Fruit fly (Drosophila melanogaster) whole organism, embryonic: ENCODE results near the gene Cyp28d2.
A peak's percentile ranks its signal among the peaks of the same experiment; 100 is the strongest.

Experiments
- Abd-B ChIP-seq: fragments of 200-800 bp; sonication (Bioruptor generic); optimal IDR thresholded peaks from 2 replicates; lab custom pipeline; 2018; ENCODE audit warnings: missing biosample characterization, mild to moderate bottlenecking, missing genetic modification characterization, moderate library complexity
- Ada2b ChIP-seq: fragments of 200-800 bp; sonication (Bioruptor generic); IDR thresholded peaks from 2 replicates; pipeline ENCODE4 v1.3.6; 2022; ENCODE audit warnings: missing biosample characterization, missing genetic modification characterization
- Atf6 ChIP-seq: fragments of 200-800 bp; sonication (Bioruptor generic); IDR thresholded peaks from 2 replicates; pipeline ENCODE4 v1.3.6; 2022; ENCODE audit warnings: missing biosample characterization, missing genetic modification characterization
- CG11093 ChIP-seq: fragments of 200-800 bp; sonication (Bioruptor generic); IDR thresholded peaks from 3 replicates; pipeline ENCODE4 v1.3.6; 2022; ENCODE audit warnings: missing biosample characterization, missing genetic modification characterization
- CG12659 ChIP-seq: fragments of 200-800 bp; sonication (Bioruptor generic); optimal IDR thresholded peaks from 3 replicates; lab custom pipeline; 2017; ENCODE audit warnings: mild to moderate bottlenecking, missing biosample characterization, missing genetic modification reagents, missing genetic modification characterization
- CG12942 ChIP-seq: fragments of 200-800 bp; sonication (Bioruptor generic); optimal IDR thresholded peaks from 3 replicates; lab custom pipeline; 2016; ENCODE audit warnings: missing biosample characterization, missing genetic modification characterization
- CG13287 ChIP-seq: fragments of 200-800 bp; sonication (Bioruptor generic); IDR thresholded peaks from 2 replicates; pipeline ENCODE4 v1.3.6; 2022; ENCODE audit warnings: missing biosample characterization, missing genetic modification characterization; ENCODE audit not compliant: partially characterized antibody
- CG13296 ChIP-seq: fragments of 200-800 bp; sonication (Bioruptor generic); optimal IDR thresholded peaks from 3 replicates; lab custom pipeline; 2018; ENCODE audit warnings: missing biosample characterization, mild to moderate bottlenecking, missing genetic modification characterization
- CG14710 ChIP-seq: fragments of 200-800 bp; sonication (Bioruptor generic); optimal IDR thresholded peaks from 3 replicates; lab custom pipeline; 2019; ENCODE audit warnings: missing biosample characterization, mild to moderate bottlenecking, missing genetic modification characterization, moderate library complexity
- CG2875 ChIP-seq: fragments of 200-800 bp; sonication (Bioruptor generic); optimal IDR thresholded peaks from 2 replicates; lab custom pipeline; 2017; ENCODE audit warnings: missing biosample characterization, mild to moderate bottlenecking, missing genetic modification characterization, missing genetic modification reagents
- CG30403 ChIP-seq: fragments of 200-800 bp; sonication (Bioruptor generic); optimal IDR thresholded peaks from 3 replicates; lab custom pipeline; 2016; ENCODE audit warnings: missing biosample characterization, missing genetic modification characterization
- CG30431 ChIP-seq: fragments of 200-800 bp; sonication (Bioruptor generic); optimal IDR thresholded peaks from 2 replicates; lab custom pipeline; 2017; ENCODE audit warnings: missing biosample characterization, missing genetic modification characterization
- CG4707 ChIP-seq: fragments of 200-800 bp; sonication (Bioruptor generic); optimal IDR thresholded peaks from 2 replicates; lab custom pipeline; 2018; ENCODE audit warnings: missing biosample characterization, mild to moderate bottlenecking, missing genetic modification characterization, moderate library complexity
- CG4820 ChIP-seq: fragments of 200-800 bp; sonication (Bioruptor generic); optimal IDR thresholded peaks from 3 replicates; lab custom pipeline; 2016; ENCODE audit warnings: missing biosample characterization, missing genetic modification characterization
- CG5245 ChIP-seq: fragments of 200-800 bp; sonication (Bioruptor generic); optimal IDR thresholded peaks from 3 replicates; lab custom pipeline; 2016; ENCODE audit warnings: missing biosample characterization, missing genetic modification characterization
- CG7271 ChIP-seq: fragments of 200-800 bp; sonication (Bioruptor generic); optimal IDR thresholded peaks from 2 replicates; lab custom pipeline; 2018; ENCODE audit warnings: missing biosample characterization, mild to moderate bottlenecking, missing genetic modification characterization, moderate library complexity
- CG7987 ChIP-seq: fragments of 200-800 bp; sonication (Bioruptor generic); optimal IDR thresholded peaks from 2 replicates; lab custom pipeline; 2018; ENCODE audit warnings: missing biosample characterization, mild to moderate bottlenecking, missing genetic modification characterization, moderate library complexity
- CG9797 ChIP-seq: fragments of 200-800 bp; sonication (Bioruptor generic); optimal IDR thresholded peaks from 3 replicates; lab custom pipeline; 2018; ENCODE audit warnings: missing biosample characterization, mild to moderate bottlenecking, missing genetic modification characterization
- Ets65A ChIP-seq: fragments of 200-800 bp; sonication (Bioruptor generic); peaks from one replicate; lab custom pipeline; 2016; ENCODE audit warnings: missing biosample characterization, missing genetic modification characterization
- Fer3 ChIP-seq: fragments of 200-800 bp; sonication (Bioruptor generic); optimal IDR thresholded peaks from 2 replicates; lab custom pipeline; 2018; ENCODE audit warnings: missing biosample characterization, mild to moderate bottlenecking, missing genetic modification characterization, moderate library complexity
- HLH4C ChIP-seq: fragments of 200-800 bp; sonication (Bioruptor generic); IDR thresholded peaks from 3 replicates; pipeline ENCODE4 v1.3.6; 2022; ENCODE audit warnings: missing biosample characterization, missing genetic modification characterization; ENCODE audit not compliant: partially characterized antibody
- Hsf ChIP-seq: fragments of 200-800 bp; sonication (Bioruptor generic); optimal IDR thresholded peaks from 3 replicates; lab custom pipeline; 2016; ENCODE audit warnings: missing biosample characterization, missing genetic modification characterization
- MBD-R2 ChIP-seq: fragments of 200-800 bp; sonication (Bioruptor generic); IDR thresholded peaks from 2 replicates; pipeline ENCODE4 v1.3.6; 2022; ENCODE audit warnings: missing biosample characterization, missing genetic modification characterization
- NK7.1 ChIP-seq: fragments of 200-800 bp; sonication (Bioruptor generic); optimal IDR thresholded peaks from 3 replicates; lab custom pipeline; 2016; ENCODE audit warnings: missing biosample characterization, missing genetic modification characterization
- Nf-YA ChIP-seq: fragments of 200-800 bp; sonication (Bioruptor generic); IDR thresholded peaks from 2 replicates; pipeline ENCODE4 v1.3.6; 2022; ENCODE audit warnings: missing biosample characterization, missing genetic modification characterization
- Ssrp ChIP-seq: fragments of 200-800 bp; sonication (Bioruptor generic); optimal IDR thresholded peaks from 2 replicates; lab custom pipeline; 2018; ENCODE audit warnings: missing biosample characterization, mild to moderate bottlenecking, missing genetic modification characterization, moderate library complexity
- Xbp1 ChIP-seq: fragments of 200-800 bp; sonication (Bioruptor generic); optimal IDR thresholded peaks from 3 replicates; lab custom pipeline; 2016; ENCODE audit warnings: missing biosample characterization, mild to moderate bottlenecking, missing genetic modification characterization
- YL-1 ChIP-seq: fragments of 200-800 bp; sonication (Bioruptor generic); optimal IDR thresholded peaks from 3 replicates; lab custom pipeline; 2017; ENCODE audit warnings: missing biosample characterization, mild to moderate bottlenecking, missing genetic modification characterization
- abd-A ChIP-seq: fragments of 200-800 bp; sonication (Bioruptor generic); optimal IDR thresholded peaks from 3 replicates; lab custom pipeline; 2019; ENCODE audit warnings: missing biosample characterization, mild to moderate bottlenecking, missing genetic modification characterization, moderate library complexity
- bab2 ChIP-seq: fragments of 200-800 bp; sonication (Bioruptor generic); optimal IDR thresholded peaks from 2 replicates; lab custom pipeline; 2016; ENCODE audit warnings: missing biosample characterization, missing genetic modification characterization
- cad ChIP-seq: fragments of >200 bp; optimal IDR thresholded peaks from 2 replicates; lab custom pipeline; 2017; ENCODE audit warnings: missing biosample characterization, missing genetic modification characterization
- dpn ChIP-seq, 2 experiments: fragments of 200-800 bp; sonication (Bioruptor generic); optimal IDR thresholded peaks; 3 replicates each; lab custom pipeline; 2016; ENCODE audit warnings: missing biosample characterization in 2 of 2, missing genetic modification characterization in 2 of 2
- emc ChIP-seq: fragments of 200-800 bp; sonication (Bioruptor generic); optimal IDR thresholded peaks from 2 replicates; lab custom pipeline; 2016; ENCODE audit warnings: missing biosample characterization, missing genetic modification characterization
- ewg ChIP-seq: fragments of 200-800 bp; sonication (Bioruptor generic); optimal IDR thresholded peaks from 3 replicates; lab custom pipeline; 2017; ENCODE audit warnings: mild to moderate bottlenecking, missing biosample characterization, missing genetic modification reagents, missing genetic modification characterization
- gem ChIP-seq: fragments of 200-800 bp; sonication (Bioruptor generic); optimal IDR thresholded peaks from 2 replicates; lab custom pipeline; 2019; ENCODE audit warnings: missing biosample characterization, mild to moderate bottlenecking, missing genetic modification characterization, moderate library complexity
- grau ChIP-seq: fragments of 200-800 bp; optimal IDR thresholded peaks from 3 replicates; lab custom pipeline; 2019; ENCODE audit warnings: missing biosample characterization, mild to moderate bottlenecking, missing genetic modification characterization, moderate library complexity
- grn ChIP-seq: fragments of 200-800 bp; sonication (Bioruptor generic); optimal IDR thresholded peaks from 3 replicates; lab custom pipeline; 2017; ENCODE audit warnings: missing biosample characterization, missing genetic modification characterization
- jing ChIP-seq: fragments of 200-800 bp; sonication (Bioruptor generic); optimal IDR thresholded peaks from 2 replicates; lab custom pipeline; 2018; ENCODE audit warnings: missing biosample characterization, mild to moderate bottlenecking, missing genetic modification characterization
- kay ChIP-seq: fragments of 200-800 bp; sonication (Bioruptor generic); optimal IDR thresholded peaks from 2 replicates; lab custom pipeline; 2016; ENCODE audit warnings: missing biosample characterization, missing genetic modification characterization
- kni ChIP-seq: fragments of 200-800 bp; sonication (Bioruptor generic); optimal IDR thresholded peaks from 3 replicates; lab custom pipeline; 2017; ENCODE audit warnings: mild to moderate bottlenecking, missing biosample characterization, missing genetic modification reagents, missing genetic modification characterization
- lilli ChIP-seq: fragments of 200-800 bp; sonication (Bioruptor generic); optimal IDR thresholded peaks from 3 replicates; lab custom pipeline; 2016; ENCODE audit warnings: missing biosample characterization, missing genetic modification characterization
- luna ChIP-seq: fragments of 200-800 bp; sonication (Bioruptor generic); optimal IDR thresholded peaks from 2 replicates; lab custom pipeline; 2016; ENCODE audit warnings: missing biosample characterization, missing genetic modification characterization
- mld ChIP-seq: fragments of 200-800 bp; sonication (Bioruptor generic); IDR thresholded peaks from 3 replicates; pipeline ENCODE4 v1.3.6; 2022; ENCODE audit warnings: missing biosample characterization, missing genetic modification characterization; ENCODE audit not compliant: partially characterized antibody
- p53 ChIP-seq: fragments of 200-800 bp; sonication (Bioruptor generic); optimal IDR thresholded peaks from 2 replicates; lab custom pipeline; 2016; ENCODE audit warnings: missing biosample characterization, missing genetic modification characterization
- peb ChIP-seq: fragments of 200-800 bp; sonication (Bioruptor generic); IDR thresholded peaks from 2 replicates; pipeline ENCODE4 v1.3.6; 2022; ENCODE audit warnings: missing biosample characterization, missing genetic modification characterization
- repo ChIP-seq: fragments of 200-800 bp; sonication (Bioruptor generic); optimal IDR thresholded peaks from 2 replicates; lab custom pipeline; 2016; ENCODE audit warnings: missing biosample characterization, missing genetic modification characterization
- schlank ChIP-seq: fragments of 200-800 bp; sonication (Bioruptor generic); optimal IDR thresholded peaks from 2 replicates; lab custom pipeline; 2018; ENCODE audit warnings: missing biosample characterization, mild to moderate bottlenecking, missing genetic modification characterization
- sens ChIP-seq: fragments of 200-800 bp; sonication (Bioruptor generic); peaks from one replicate; lab custom pipeline; 2016; ENCODE audit warnings: missing biosample characterization, missing genetic modification characterization
- slbo ChIP-seq: fragments of 200-800 bp; sonication (Bioruptor generic); IDR thresholded peaks from 2 replicates; pipeline ENCODE4 v1.3.6; 2022; ENCODE audit warnings: missing biosample characterization, missing genetic modification characterization
- stwl ChIP-seq: fragments of 200-800 bp; sonication (Bioruptor generic); optimal IDR thresholded peaks from 3 replicates; lab custom pipeline; 2018; ENCODE audit warnings: missing biosample characterization, mild to moderate bottlenecking, missing genetic modification characterization, moderate library complexity
- trh ChIP-seq: fragments of 200-800 bp; sonication (Bioruptor generic); optimal IDR thresholded peaks from 2 replicates; lab custom pipeline; 2016; ENCODE audit warnings: missing biosample characterization, missing genetic modification characterization
- z ChIP-seq: fragments of 200-800 bp; sonication (Bioruptor generic); IDR thresholded peaks from 3 replicates; pipeline ENCODE4 v1.3.6; 2022; ENCODE audit warnings: missing biosample characterization, missing genetic modification characterization

Gene Cyp28d2

dm6 chr2L:5245363-5245892 lies 38.4 kb downstream of the Cyp28d2 start (continued):
- TF ChIP-seq repo (GFP tag; lab: Kevin White, UChicago), result no peak
- TF ChIP-seq ewg (GFP tag; lab: Kevin White, UChicago), result peak; percentile 33
- TF ChIP-seq slbo (GFP tag; lab: Robert Waterston, UW), result no peak
- TF ChIP-seq Nf-YA, result no peak
- no peak for TF ChIP-seq Fer3 (tag; lab: Kevin White, UChicago)
- no peak for TF ChIP-seq HLH4C
- peak; percentile 7 for TF ChIP-seq CG30431 (GFP tag; lab: Kevin White, UChicago)
- TF ChIP-seq CG9797 (GFP tag; lab: Kevin White, UChicago), result no peak
- peak; percentile 19 for TF ChIP-seq CG2875 (GFP tag; lab: Kevin White, UChicago)
- TF ChIP-seq CG7987, result no peak
- no peak for TF ChIP-seq MBD-R2
- TF ChIP-seq cad (GFP tag; lab: Kevin White, UChicago), result no peak
- TF ChIP-seq CG11093, result no peak
- no peak for TF ChIP-seq peb (GFP tag; lab: Robert Waterston, UW)
- no peak for TF ChIP-seq bab2 (GFP tag; lab: Kevin White, UChicago)
- TF ChIP-seq CG5245 (GFP tag; lab: Kevin White, UChicago), result peak; percentile 28
- TF ChIP-seq gem (tag; lab: Kevin White, UChicago), result peak; percentile 64
- TF ChIP-seq NK7.1, result no peak
- no peak for TF ChIP-seq Hsf (GFP tag; lab: Kevin White, UChicago)
- TF ChIP-seq mld, result no peak
- no peak for TF ChIP-seq Atf6 (GFP tag; lab: Robert Waterston, UW)
- TF ChIP-seq CG12942 (GFP tag; lab: Kevin White, UChicago), result no peak
- no peak for TF ChIP-seq Abd-B (GFP tag; lab: Kevin White, UChicago)
- no peak for TF ChIP-seq YL-1
- no peak for TF ChIP-seq jing
- no peak for TF ChIP-seq Ada2b (GFP tag; lab: Robert Waterston, UW)
- TF ChIP-seq grau (tag; lab: Kevin White, UChicago), result peak; percentile 25
- TF ChIP-seq CG7271, result no peak
- no peak for TF ChIP-seq luna (GFP tag; lab: Kevin White, UChicago)
- no peak for TF ChIP-seq emc
- TF ChIP-seq kni (GFP tag; lab: Kevin White, UChicago), result peak; percentile 92
- TF ChIP-seq trh (GFP tag; lab: Kevin White, UChicago), result no peak
- no peak for TF ChIP-seq abd-A (tag; lab: Kevin White, UChicago)
- TF ChIP-seq Xbp1 (GFP tag; lab: Kevin White, UChicago), result peak; percentile 32
- TF ChIP-seq stwl (tag; lab: Kevin White, UChicago), result no peak
- no peak for TF ChIP-seq grn (GFP tag; lab: Kevin White, UChicago)
- peak; percentile 94 for TF ChIP-seq Ets65A
- no peak for TF ChIP-seq CG13296 (GFP tag; lab: Kevin White, UChicago)
- TF ChIP-seq Ssrp (tag; lab: Kevin White, UChicago), result no peak
- no peak for TF ChIP-seq CG13287 (GFP tag; lab: Robert Waterston, UW)
- TF ChIP-seq p53 (GFP tag; lab: Kevin White, UChicago), result peak; percentile 1
- no peak for TF ChIP-seq z (GFP tag; lab: Robert Waterston, UW)
- TF ChIP-seq CG12659 (GFP tag; lab: Kevin White, UChicago), result peak; percentile 6
- TF ChIP-seq CG4707, result peak; percentile 21
- no peak for TF ChIP-seq kay
- TF ChIP-seq schlank (tag; lab: Kevin White, UChicago), result no peak
- peak; percentile 46 for TF ChIP-seq CG4820 (GFP tag; lab: Kevin White, UChicago)
- peak; percentile 54 for TF ChIP-seq CG14710 (tag; lab: Kevin White, UChicago)
- peak; percentile 32 to 45 for TF ChIP-seq dpn (GFP tag; optimal IDR thresholded peaks at IDR 0.05; lab: Kevin White, UChicago)
- TF ChIP-seq lilli, result no peak
- TF ChIP-seq CG30403, result peak; percentile 16
- peak; percentile 95 for TF ChIP-seq sens
